Worm (Caenorhabditis elegans) whole organism, young adult: Measurements from ENCODE around the gene F13E6.1.

Experiments used
- B0019.2 ChIP-seq: fragments of 200-800 bp; sonication (Bioruptor generic); conservative IDR thresholded peaks from 2 replicates; pipeline ENCODE4 v1.3.6; 2022; ENCODE audit warnings: missing genetic modification reagents, missing genetic modification characterization, missing compliant biosample characterization
- F10E7.11 ChIP-seq: sonication (generic microtip); optimal IDR thresholded peaks from 2 replicates; lab custom pipeline; 2017; ENCODE audit warnings: mild to moderate bottlenecking, missing genetic modification characterization, moderate library complexity, missing compliant biosample characterization
- F22D6.2 ChIP-seq: sonication (generic microtip); optimal IDR thresholded peaks from 2 replicates; lab custom pipeline; 2016; ENCODE audit warnings: mild to moderate bottlenecking, missing genetic modification characterization, missing compliant biosample characterization
- F37B4.10 ChIP-seq: fragments of 200-800 bp; sonication (Bioruptor generic); IDR thresholded peaks from 2 replicates; pipeline ENCODE4 v1.3.6; 2022; ENCODE audit warnings: missing genetic modification characterization, missing compliant biosample characterization
- F52B5.7 ChIP-seq: sonication (generic microtip); optimal IDR thresholded peaks from 2 replicates; lab custom pipeline; 2016; ENCODE audit warnings: mild to moderate bottlenecking, missing genetic modification characterization, missing compliant biosample characterization
- T26A5.8 ChIP-seq: sonication (generic microtip); optimal IDR thresholded peaks from 2 replicates; lab custom pipeline; 2016; ENCODE audit warnings: missing genetic modification characterization, missing compliant biosample characterization
- Y95B8A.8 ChIP-seq: fragments of 200-800 bp; sonication (Bioruptor generic); IDR thresholded peaks from 2 replicates; pipeline ENCODE4 v1.3.6; 2022; ENCODE audit warnings: missing genetic modification reagents, missing genetic modification characterization, missing compliant biosample characterization
- ZK185.1 ChIP-seq: sonication (generic microtip); optimal IDR thresholded peaks from 2 replicates; lab custom pipeline; 2016; ENCODE audit warnings: mild to moderate bottlenecking, missing genetic modification characterization, missing compliant biosample characterization; ENCODE audit not compliant: poor library complexity, severe bottlenecking
- ama-1 ChIP-seq, 3 experiments: fragments of 150-350 bp in 1 of 3; sonication (generic microtip) in 2 of 3; optimal IDR thresholded peaks; 2 replicates each; lab custom pipeline; 2014 to 2018; ENCODE audit warnings: missing biosample characterization in 2 of 3, missing genetic modification characterization in 2 of 3, missing genetic modification reagents in 2 of 3
- attf-6 ChIP-seq: fragments of 200-800 bp; sonication (Bioruptor generic); IDR thresholded peaks from 2 replicates; pipeline ENCODE4 v1.3.6; 2022; ENCODE audit warnings: missing genetic modification reagents, missing genetic modification characterization, missing compliant biosample characterization
- cebp-1 ChIP-seq, 2 experiments: fragments of 200-800 bp in 1 of 2; sonication (Bioruptor generic) in 1 of 2; sonication (generic microtip) in 1 of 2; IDR thresholded peaks in 1 of 2; optimal IDR thresholded peaks in 1 of 2; 2 replicates each; pipeline versions ENCODE4 v1.3.6 to Lab custom; 2017 to 2022; ENCODE audit warnings: missing compliant biosample characterization in 2 of 2, missing genetic modification characterization in 2 of 2, mild to moderate bottlenecking in 1 of 2, missing genetic modification reagents in 1 of 2, moderate library complexity in 1 of 2
- ceh-27 ChIP-seq: fragments of 200-800 bp; sonication (Bioruptor generic); optimal IDR thresholded peaks from 2 replicates; lab custom pipeline; 2018; ENCODE audit warnings: mild to moderate bottlenecking, missing genetic modification characterization, moderate library complexity, missing compliant biosample characterization
- ceh-58 ChIP-seq: fragments of 200-800 bp; sonication (Bioruptor generic); IDR thresholded peaks from 2 replicates; pipeline ENCODE4 v1.3.6; 2022; ENCODE audit warnings: missing genetic modification characterization, missing compliant biosample characterization
- die-1 ChIP-seq: sonication (generic microtip); optimal IDR thresholded peaks from 2 replicates; lab custom pipeline; 2016; ENCODE audit warnings: missing genotype, mild to moderate bottlenecking, missing genetic modification characterization, missing compliant biosample characterization
- dpff-1 ChIP-seq: sonication (generic microtip); optimal IDR thresholded peaks from 2 replicates; lab custom pipeline; 2017; ENCODE audit warnings: mild to moderate bottlenecking, missing genetic modification characterization, missing compliant biosample characterization
- egl-44 ChIP-seq: fragments of 200-800 bp; sonication (Bioruptor generic); IDR thresholded peaks from 2 replicates; pipeline ENCODE4 v1.3.6; 2022; ENCODE audit warnings: missing genetic modification reagents, missing genetic modification characterization, missing compliant biosample characterization
- him-1 ChIP-seq: sonication (generic microtip); optimal IDR thresholded peaks from 2 replicates; lab custom pipeline; 2016; ENCODE audit warnings: missing genotype, missing genetic modification reagents, missing genetic modification characterization, missing compliant biosample characterization
- hlh-26 ChIP-seq: fragments of 200-800 bp; sonication (Bioruptor generic); conservative IDR thresholded peaks from 2 replicates; pipeline ENCODE4 v1.3.6; 2022; ENCODE audit warnings: missing genetic modification reagents, missing genetic modification characterization, missing compliant biosample characterization
- hmg-1.2 ChIP-seq: fragments of 200-800 bp; sonication (Bioruptor generic); IDR thresholded peaks from 2 replicates; pipeline ENCODE4 v1.3.6; 2022; ENCODE audit warnings: missing genetic modification reagents, missing genetic modification characterization, missing compliant biosample characterization
- hmg-20 ChIP-seq: fragments of 200-800 bp; sonication (Bioruptor generic); IDR thresholded peaks from 2 replicates; pipeline ENCODE4 v1.3.6; 2022; ENCODE audit warnings: missing genetic modification reagents, missing genetic modification characterization, missing compliant biosample characterization
- lag-1 ChIP-seq: fragments of 200-800 bp; sonication (Bioruptor generic); IDR thresholded peaks from 2 replicates; pipeline ENCODE4 v1.3.6; 2022; ENCODE audit warnings: missing genetic modification reagents, missing genetic modification characterization, missing compliant biosample characterization
- lin-26 ChIP-seq: fragments of 200-800 bp; sonication (Bioruptor generic); IDR thresholded peaks from 2 replicates; pipeline ENCODE4 v1.3.6; 2022; ENCODE audit warnings: missing genetic modification reagents, missing genetic modification characterization, missing compliant biosample characterization
- lin-35 ChIP-seq, 3 experiments: fragments of 150-350 bp in 2 of 3; sonication (generic microtip) in 1 of 3; optimal IDR thresholded peaks; 2 replicates each; lab custom pipeline; 2014 to 2018; ENCODE audit warnings: missing biosample characterization in 3 of 3, missing genetic modification characterization in 3 of 3, missing genetic modification reagents in 3 of 3
- lin-40 ChIP-seq: sonication (generic microtip); optimal IDR thresholded peaks from 2 replicates; lab custom pipeline; 2016; ENCODE audit warnings: missing genetic modification characterization, mild to moderate bottlenecking, missing compliant biosample characterization, missing genotype, missing genetic modification reagents
- lsl-1 ChIP-seq: fragments of 200-800 bp; sonication (Bioruptor generic); optimal IDR thresholded peaks from 2 replicates; lab custom pipeline; 2018; ENCODE audit warnings: mild to moderate bottlenecking, missing genetic modification characterization, moderate library complexity, missing compliant biosample characterization
- madf-10 ChIP-seq: sonication (generic microtip); optimal IDR thresholded peaks from 2 replicates; lab custom pipeline; 2016; ENCODE audit warnings: mild to moderate bottlenecking, missing genetic modification characterization, missing compliant biosample characterization
- mcd-1 ChIP-seq: fragments of 200-800 bp; sonication (Bioruptor generic); IDR thresholded peaks from 2 replicates; pipeline ENCODE4 v1.3.6; 2022; ENCODE audit warnings: missing genetic modification reagents, missing genetic modification characterization, missing compliant biosample characterization
- mes-4 ChIP-seq: sonication (generic microtip); optimal IDR thresholded peaks from 2 replicates; lab custom pipeline; 2016; ENCODE audit warnings: missing genotype, missing genetic modification characterization, missing compliant biosample characterization
- pha-4 ChIP-seq: fragments of 150-350 bp; sonication (generic microtip); optimal IDR thresholded peaks from 2 replicates; lab custom pipeline; 2014; ENCODE audit warnings: missing biosample characterization, missing genetic modification reagents, missing genetic modification characterization
- sdz-38 ChIP-seq: sonication (generic microtip); optimal IDR thresholded peaks from 2 replicates; lab custom pipeline; 2016; ENCODE audit warnings: missing genotype, missing genetic modification characterization, missing compliant biosample characterization
- snpc-4 ChIP-seq, 5 experiments: fragments of 150-350 bp in 1 of 5; sonication (generic microtip) in 4 of 5; optimal IDR thresholded peaks; 2 replicates each; lab custom pipeline; 2014 to 2018; ENCODE audit warnings: missing genetic modification characterization in 5 of 5, missing biosample characterization in 3 of 5, antibody characterized with exemption in 2 of 5, mild to moderate bottlenecking in 2 of 5, missing compliant biosample characterization in 2 of 5, missing genotype in 2 of 5, moderate library complexity in 2 of 5, missing genetic modification reagents in 1 of 5
- somi-1 ChIP-seq: fragments of 200-800 bp; sonication (Bioruptor generic); optimal IDR thresholded peaks from 2 replicates; lab custom pipeline; 2018; ENCODE audit warnings: mild to moderate bottlenecking, missing genetic modification characterization, missing compliant biosample characterization
- tbx-9 ChIP-seq: sonication (generic microtip); optimal IDR thresholded peaks from 2 replicates; lab custom pipeline; 2016; ENCODE audit warnings: borderline replicate concordance, missing genetic modification characterization, inconsistent platforms, missing compliant biosample characterization
- zfh-2 ChIP-seq: fragments of 200-800 bp; sonication (Bioruptor generic); conservative IDR thresholded peaks from 2 replicates; pipeline ENCODE4 v1.3.6; 2022; ENCODE audit warnings: missing genetic modification reagents, missing genetic modification characterization, missing compliant biosample characterization
- ztf-25 ChIP-seq: fragments of 200-800 bp; sonication (Bioruptor generic); IDR thresholded peaks from 2 replicates; pipeline ENCODE4 v1.3.6; 2022; ENCODE audit warnings: missing genetic modification reagents, missing genetic modification characterization, missing compliant biosample characterization

F13E6.1 gene

ce11 chrX:10678081-10678736 lies 1.3 kb upstream of the F13E6.1 start (continued):
- no peak for TF ChIP-seq lsl-1 (GFP tag; lab: Kevin White, UChicago)
- 0 out of 2 replicates have a peak, but pooled peaks have one; percentile 14 for TF ChIP-seq zfh-2 (GFP tag; lab: Robert Waterston, UW)
- TF ChIP-seq ama-1 (optimal IDR thresholded peaks at IDR 0.05; lab: Kevin White, UChicago) = peak; percentile 70
- no peak for TF ChIP-seq ama-1 (GFP tag; optimal IDR thresholded peaks at IDR 0.05; lab: Kevin White, UChicago)
- TF ChIP-seq mes-4 (tag; lab: Kevin White, UChicago) = no peak
- no peak for TF ChIP-seq lin-35 (GFP tag; optimal IDR thresholded peaks at IDR 0.05; lab: Kevin White, UChicago)
- no peak for TF ChIP-seq F22D6.2 (tag; lab: Kevin White, UChicago)
- no peak for TF ChIP-seq hmg-20 (GFP tag; lab: Robert Waterston, UW)
- TF ChIP-seq lin-26 (GFP tag; lab: Robert Waterston, UW) = no peak
- TF ChIP-seq T26A5.8 (tag; lab: Kevin White, UChicago) = no peak
- no peak for TF ChIP-seq die-1 (tag; lab: Kevin White, UChicago)
- no peak for TF ChIP-seq tbx-9 (tag; lab: Kevin White, UChicago)
- TF ChIP-seq egl-44 = no peak
- no peak for TF ChIP-seq snpc-4 (GFP tag; optimal IDR thresholded peaks at IDR 0.05; lab: Kevin White, UChicago)
- TF ChIP-seq snpc-4 (tag; optimal IDR thresholded peaks at IDR 0.05; lab: Kevin White, UChicago) = no peak
- TF ChIP-seq F37B4.10 (GFP tag; lab: Robert Waterston, UW) = no peak
- no peak for TF ChIP-seq madf-10 (tag; lab: Kevin White, UChicago)
- no peak for TF ChIP-seq dpff-1 (tag; lab: Kevin White, UChicago)
- no peak for TF ChIP-seq hlh-26 (GFP tag; lab: Robert Waterston, UW)
- no peak for TF ChIP-seq lag-1 (GFP tag; lab: Robert Waterston, UW)
- no peak for TF ChIP-seq Y95B8A.8 (GFP tag; lab: Robert Waterston, UW)
- no peak for TF ChIP-seq F10E7.11
- TF ChIP-seq mcd-1 (GFP tag; lab: Robert Waterston, UW) = 0 out of 2 replicates have a peak, but pooled peaks have one; percentile 16
- peak; percentile 96 for TF ChIP-seq cebp-1 (GFP tag; IDR thresholded peaks at IDR 0.05; lab: Robert Waterston, UW)
- TF ChIP-seq cebp-1 (tag; optimal IDR thresholded peaks at IDR 0.05; lab: Kevin White, UChicago) = peak; percentile 97
- TF ChIP-seq attf-6 (GFP tag; lab: Robert Waterston, UW) = no peak

DNA sequence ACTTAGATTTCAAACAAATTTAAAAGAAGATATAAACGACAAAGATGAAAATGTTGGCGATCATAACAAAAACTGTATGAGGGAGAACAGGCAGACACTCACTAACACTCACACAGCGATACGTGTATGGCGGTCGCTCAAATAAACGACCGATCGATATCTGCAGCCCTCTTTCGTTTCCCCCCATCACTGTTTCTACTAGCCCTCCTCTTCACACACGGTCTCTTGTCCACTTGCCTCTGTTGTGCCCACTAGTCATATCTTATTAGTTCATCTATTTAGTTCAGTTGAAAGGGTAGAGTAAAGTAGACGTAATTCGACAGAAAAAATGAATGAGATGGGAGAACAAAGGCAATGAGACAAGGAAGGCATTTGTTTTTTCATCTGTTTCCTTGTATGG lies 643 bp upstream of the F13E6.1 start:
- TF ChIP-seq sdz-38 (tag; lab: Kevin White, UChicago) (no peak), lin-40 (tag; lab: Kevin White, UChicago) (peak; percentile 48), F52B5.7 (tag; lab: Kevin White, UChicago) (no peak), pha-4 (tag; lab: Kevin White, UChicago) (no peak), ceh-27 (GFP tag; lab: Kevin White, UChicago) (peak; percentile 58), hmg-1.2 (GFP tag; lab: Robert Waterston, UW) (peak; percentile 26; the same call in 1 of the 2 replicates), ama-1 (optimal IDR thresholded peaks at IDR 0.05; lab: Kevin White, UChicago) (peak; percentile 3), ama-1 (GFP tag; optimal IDR thresholded peaks at IDR 0.05; lab: Kevin White, UChicago) (no peak), somi-1 (GFP tag; lab: Kevin White, UChicago) (no peak), madf-10 (tag; lab: Kevin White, UChicago) (no peak), him-1 (no peak), B0019.2 (GFP tag; lab: Robert Waterston, UW) (no peak), ZK185.1 (peak; percentile 4), ztf-25 (GFP tag; lab: Robert Waterston, UW) (no peak), ceh-58 (no peak)
- TF ChIP-seq, all 124 proteins: peak for 5
